Fruit fly (Drosophila melanogaster) whole organism, embryonic: ENCODE measurements around the gene Flad1.
A peak's percentile ranks its signal among the peaks of the same experiment; 100 is the strongest.

Experiments
- Aef1 ChIP-seq: fragments of 200-800 bp; sonication (Bioruptor generic); IDR thresholded peaks from 3 replicates; pipeline ENCODE4 v1.3.6; 2022; ENCODE audit warnings: missing biosample characterization, missing genetic modification characterization
- CG10654 ChIP-seq: fragments of 200-800 bp; sonication (Bioruptor generic); optimal IDR thresholded peaks from 2 replicates; lab custom pipeline; 2016; ENCODE audit warnings: missing biosample characterization, missing genetic modification characterization
- CG12219 ChIP-seq: fragments of 200-800 bp; sonication (Bioruptor generic); optimal IDR thresholded peaks from 3 replicates; lab custom pipeline; 2018; ENCODE audit warnings: missing biosample characterization, mild to moderate bottlenecking, missing genetic modification characterization
- CG12236 ChIP-seq: fragments of 200-800 bp; sonication (Bioruptor generic); optimal IDR thresholded peaks from 2 replicates; lab custom pipeline; 2016; ENCODE audit warnings: missing biosample characterization, missing genetic modification characterization
- CG12391 ChIP-seq: fragments of 200-800 bp; sonication (Bioruptor generic); optimal IDR thresholded peaks from 3 replicates; lab custom pipeline; 2018; ENCODE audit warnings: missing biosample characterization, mild to moderate bottlenecking, missing genetic modification characterization, moderate library complexity
- CG12744 ChIP-seq: fragments of 200-800 bp; sonication (Bioruptor generic); optimal IDR thresholded peaks from 2 replicates; lab custom pipeline; 2016; ENCODE audit warnings: missing biosample characterization, missing genetic modification characterization
- CG13624 ChIP-seq: fragments of 200-800 bp; sonication (Bioruptor generic); optimal IDR thresholded peaks from 2 replicates; lab custom pipeline; 2016; ENCODE audit warnings: missing biosample characterization, missing genetic modification characterization
- CG13894 ChIP-seq: fragments of 200-800 bp; sonication (Bioruptor generic); optimal IDR thresholded peaks from 3 replicates; lab custom pipeline; 2018; ENCODE audit warnings: missing biosample characterization, mild to moderate bottlenecking, missing genetic modification characterization, moderate library complexity
- CG14965 ChIP-seq: fragments of 200-800 bp; sonication (Bioruptor generic); optimal IDR thresholded peaks from 2 replicates; lab custom pipeline; 2016; ENCODE audit warnings: missing biosample characterization, missing genetic modification characterization, borderline replicate concordance
- CG15011 ChIP-seq: fragments of 200-800 bp; sonication (Bioruptor generic); optimal IDR thresholded peaks from 3 replicates; lab custom pipeline; 2018; ENCODE audit warnings: missing biosample characterization, mild to moderate bottlenecking, missing genetic modification characterization
- CG16863 ChIP-seq: fragments of 200-800 bp; sonication (Bioruptor generic); optimal IDR thresholded peaks from 3 replicates; lab custom pipeline; 2016; ENCODE audit warnings: missing biosample characterization, missing genetic modification characterization
- CG18011 ChIP-seq: fragments of 200-800 bp; sonication (Bioruptor generic); optimal IDR thresholded peaks from 2 replicates; lab custom pipeline; 2017; ENCODE audit warnings: missing biosample characterization, missing genetic modification characterization, mild to moderate bottlenecking, moderate library complexity, missing genotype
- CG18764 ChIP-seq: fragments of 200-800 bp; sonication (Bioruptor generic); optimal IDR thresholded peaks from 3 replicates; lab custom pipeline; 2016; ENCODE audit warnings: missing biosample characterization, missing genetic modification characterization
- CG2712 ChIP-seq: fragments of 200-800 bp; optimal IDR thresholded peaks from 3 replicates; lab custom pipeline; 2019; ENCODE audit warnings: missing biosample characterization, mild to moderate bottlenecking, missing genetic modification characterization, moderate library complexity
- CG33557 ChIP-seq: fragments of 200-800 bp; sonication (Bioruptor generic); optimal IDR thresholded peaks from 2 replicates; lab custom pipeline; 2019; ENCODE audit warnings: missing biosample characterization, mild to moderate bottlenecking, missing genetic modification characterization, moderate library complexity
- CG34376 ChIP-seq: fragments of 200-800 bp; sonication (Bioruptor generic); optimal IDR thresholded peaks from 2 replicates; lab custom pipeline; 2018; ENCODE audit warnings: missing biosample characterization, mild to moderate bottlenecking, missing genetic modification characterization
- CG3726 ChIP-seq: fragments of 200-800 bp; sonication (Bioruptor generic); IDR thresholded peaks from 3 replicates; pipeline ENCODE4, ENCODE4 v1.3.6; 2022; ENCODE audit warnings: missing biosample characterization, missing genetic modification characterization
- CG4328 ChIP-seq: fragments of 200-800 bp; sonication (Bioruptor generic); optimal IDR thresholded peaks from 3 replicates; lab custom pipeline; 2017; ENCODE audit warnings: missing biosample characterization, missing genetic modification reagents, missing genetic modification characterization
- CG5180 ChIP-seq: fragments of 200-800 bp; sonication (Bioruptor generic); optimal IDR thresholded peaks from 3 replicates; lab custom pipeline; 2017; ENCODE audit warnings: missing biosample characterization, missing genetic modification characterization, mild to moderate bottlenecking, moderate library complexity, missing genetic modification reagents
- CG6175 ChIP-seq: fragments of 200-800 bp; sonication (Bioruptor generic); IDR thresholded peaks from 3 replicates; pipeline ENCODE4 v1.3.6; 2022; ENCODE audit warnings: missing biosample characterization, missing genetic modification characterization
- CG7271 ChIP-seq: fragments of 200-800 bp; sonication (Bioruptor generic); optimal IDR thresholded peaks from 2 replicates; lab custom pipeline; 2018; ENCODE audit warnings: missing biosample characterization, mild to moderate bottlenecking, missing genetic modification characterization, moderate library complexity
- CG8290 ChIP-seq, 3 experiments: fragments of 200-800 bp; sonication (Bioruptor generic); optimal IDR thresholded peaks; 2 replicates each; lab custom pipeline; 2016 to 2019; ENCODE audit warnings: missing biosample characterization in 3 of 3, missing genetic modification characterization in 3 of 3, mild to moderate bottlenecking in 2 of 3, moderate library complexity in 1 of 3
- CG8944 ChIP-seq: fragments of 200-800 bp; sonication (Bioruptor generic); optimal IDR thresholded peaks from 3 replicates; lab custom pipeline; 2016; ENCODE audit warnings: missing biosample characterization, missing genetic modification characterization
- Camta ChIP-seq: fragments of 200-800 bp; sonication (Bioruptor generic); optimal IDR thresholded peaks from 2 replicates; lab custom pipeline; 2016; ENCODE audit warnings: missing biosample characterization, missing genetic modification characterization
- Drgx ChIP-seq: fragments of 200-800 bp; sonication (Bioruptor generic); IDR thresholded peaks from 2 replicates; pipeline ENCODE4 v1.3.6; 2022; ENCODE audit warnings: missing biosample characterization, missing genetic modification characterization
- Hand ChIP-seq: fragments of 200-800 bp; sonication (Bioruptor generic); optimal IDR thresholded peaks from 2 replicates; lab custom pipeline; 2017; ENCODE audit warnings: mild to moderate bottlenecking, missing biosample characterization, missing genetic modification reagents, missing genetic modification characterization
- Pdp1 ChIP-seq, 2 experiments: fragments of 200-800 bp; sonication (Bioruptor generic); optimal IDR thresholded peaks; 3 replicates each; lab custom pipeline; 2016; ENCODE audit warnings: missing biosample characterization in 2 of 2, missing genetic modification characterization in 2 of 2, mild to moderate bottlenecking in 1 of 2, moderate library complexity in 1 of 2
- Sry-δ ChIP-seq: fragments of 200-800 bp; sonication (Bioruptor generic); optimal IDR thresholded peaks from 2 replicates; lab custom pipeline; 2016; ENCODE audit warnings: missing biosample characterization, missing genetic modification characterization
- ab ChIP-seq: fragments of 200-800 bp; sonication (Bioruptor generic); optimal IDR thresholded peaks from 2 replicates; lab custom pipeline; 2016; ENCODE audit warnings: missing biosample characterization, missing genetic modification characterization
- amos ChIP-seq: fragments of 200-800 bp; sonication (Bioruptor generic); IDR thresholded peaks from 2 replicates; pipeline ENCODE4 v1.3.6; 2022; ENCODE audit warnings: missing biosample characterization, missing genetic modification characterization; ENCODE audit not compliant: partially characterized antibody
- bcd ChIP-seq: fragments of 200-800 bp; sonication (Bioruptor generic); optimal IDR thresholded peaks from 2 replicates; lab custom pipeline; 2017; ENCODE audit warnings: missing biosample characterization, mild to moderate bottlenecking, missing genetic modification characterization
- br ChIP-seq: fragments of >200 bp; optimal IDR thresholded peaks from 2 replicates; lab custom pipeline; 2017
- bsh ChIP-seq, 2 experiments: fragments of 200-800 bp; sonication (Bioruptor generic); optimal IDR thresholded peaks; 2 replicates each; lab custom pipeline; 2017 to 2018; ENCODE audit warnings: mild to moderate bottlenecking in 2 of 2, missing biosample characterization in 2 of 2, missing genetic modification characterization in 2 of 2, moderate library complexity in 1 of 2
- ci ChIP-seq: fragments of 200-800 bp; sonication (Bioruptor generic); IDR thresholded peaks from 3 replicates; pipeline ENCODE4 v1.3.6; 2022; ENCODE audit warnings: missing biosample characterization, missing genetic modification characterization
- croc ChIP-seq: fragments of 200-800 bp; sonication (Bioruptor generic); conservative IDR thresholded peaks from 3 replicates; pipeline ENCODE4 v1.3.6; 2022; ENCODE audit warnings: missing biosample characterization, missing genetic modification characterization
- crp ChIP-seq, 2 experiments: fragments of 200-800 bp; sonication (Bioruptor generic); optimal IDR thresholded peaks; 2 replicates in 1 of 2; 3 replicates in 1 of 2; lab custom pipeline; 2017; ENCODE audit warnings: missing biosample characterization in 2 of 2, missing genetic modification characterization in 2 of 2, mild to moderate bottlenecking in 1 of 2, moderate library complexity in 1 of 2
- fd3F ChIP-seq: fragments of 200-800 bp; sonication (Bioruptor generic); optimal IDR thresholded peaks from 2 replicates; lab custom pipeline; 2018; ENCODE audit warnings: missing biosample characterization, mild to moderate bottlenecking, missing genetic modification characterization, moderate library complexity
- hb ChIP-seq: fragments of 200-800 bp; sonication (Bioruptor generic); IDR thresholded peaks from 3 replicates; pipeline ENCODE4 v1.3.6; 2022; ENCODE audit warnings: missing biosample characterization, missing genetic modification characterization; ENCODE audit not compliant: partially characterized antibody
- ken ChIP-seq: fragments of 200-800 bp; sonication (Bioruptor generic); IDR thresholded peaks from 3 replicates; pipeline ENCODE4 v1.3.6; 2022; ENCODE audit warnings: missing biosample characterization, missing genetic modification characterization
- klu ChIP-seq: fragments of 200-800 bp; sonication (Bioruptor generic); IDR thresholded peaks from 2 replicates; pipeline ENCODE4 v1.3.6; 2022; ENCODE audit warnings: missing biosample characterization, missing genetic modification characterization
- luna ChIP-seq: fragments of 200-800 bp; sonication (Bioruptor generic); optimal IDR thresholded peaks from 2 replicates; lab custom pipeline; 2016; ENCODE audit warnings: missing biosample characterization, missing genetic modification characterization
- mirr ChIP-seq: fragments of 200-800 bp; sonication (Bioruptor generic); optimal IDR thresholded peaks from 3 replicates; lab custom pipeline; 2018; ENCODE audit warnings: missing biosample characterization, mild to moderate bottlenecking, missing genetic modification characterization
- row ChIP-seq: fragments of 200-800 bp; sonication (Bioruptor generic); IDR thresholded peaks from 3 replicates; pipeline ENCODE4 v1.3.6; 2022; ENCODE audit warnings: missing biosample characterization, missing genetic modification characterization
- sim ChIP-seq: fragments of 200-800 bp; sonication (Bioruptor generic); IDR thresholded peaks from 2 replicates; pipeline ENCODE4 v1.3.6; 2022; ENCODE audit warnings: missing biosample characterization, missing genetic modification characterization
- sqz ChIP-seq: fragments of 200-800 bp; sonication (Bioruptor generic); optimal IDR thresholded peaks from 3 replicates; lab custom pipeline; 2018; ENCODE audit warnings: missing biosample characterization, mild to moderate bottlenecking, missing genetic modification characterization
- trem ChIP-seq: fragments of 200-800 bp; optimal IDR thresholded peaks from 3 replicates; lab custom pipeline; 2019; ENCODE audit warnings: missing biosample characterization, mild to moderate bottlenecking, missing genetic modification characterization, moderate library complexity
- usp ChIP-seq: fragments of >200 bp; optimal IDR thresholded peaks from 2 replicates; lab custom pipeline; 2017; ENCODE audit warnings: missing biosample characterization, missing genetic modification characterization
- zen ChIP-seq: fragments of 200-800 bp; sonication (Bioruptor generic); optimal IDR thresholded peaks from 3 replicates; lab custom pipeline; 2018; ENCODE audit warnings: missing biosample characterization, mild to moderate bottlenecking, missing genetic modification characterization, moderate library complexity

The Flad1 gene

dm6 chrX:12925426-12926256 is 22.3 kb upstream of the Flad1 start (continued):
- TF ChIP-seq CG10654 (GFP tag; lab: Kevin White, UChicago) (peak; percentile 28), row (GFP tag; lab: Robert Waterston, UW) (peak; percentile 86), sim (0 out of 2 replicates have a peak, but pooled peaks have one; percentile 39), CG12744 (GFP tag; lab: Kevin White, UChicago) (no peak), Hand (GFP tag; lab: Kevin White, UChicago) (peak; percentile 48), amos (GFP tag; lab: Robert Waterston, UW) (no peak), Pdp1 (GFP tag; optimal IDR thresholded peaks at IDR 0.05; lab: Kevin White, UChicago) (peak; percentile 20 to 88), CG18011 (GFP tag; lab: Kevin White, UChicago) (no peak), croc (peak; percentile 50; the same call in 1 of the 3 replicates), trem (tag; lab: Kevin White, UChicago) (peak; percentile 40), CG18764 (no peak), CG2712 (tag; lab: Kevin White, UChicago) (peak; percentile 74), CG15011 (GFP tag; lab: Kevin White, UChicago) (peak; percentile 14), usp (GFP tag; lab: Kevin White, UChicago) (no peak), CG13624 (GFP tag; lab: Kevin White, UChicago) (no peak), CG12236 (GFP tag; lab: Kevin White, UChicago) (no peak), CG8290 (GFP tag; optimal IDR thresholded peaks at IDR 0.05; lab: Kevin White, UChicago) (peak; percentile 39), CG8290 (tag; optimal IDR thresholded peaks at IDR 0.05; lab: Kevin White, UChicago) (no peak), hb (no peak), mirr (GFP tag; lab: Kevin White, UChicago) (no peak), ken (peak; percentile 79), br (lab: Kevin White, UChicago) (no peak), sqz (GFP tag; lab: Kevin White, UChicago) (no peak), Sry-δ (GFP tag; lab: Kevin White, UChicago) (no peak), CG7271 (tag; lab: Kevin White, UChicago) (no peak), CG14965 (GFP tag; lab: Kevin White, UChicago) (no peak), CG12391 (tag; lab: Kevin White, UChicago) (peak; percentile 69), klu (GFP tag; lab: Robert Waterston, UW) (0 out of 2 replicates have a peak, but pooled peaks have one; percentile 30), zen (tag; lab: Kevin White, UChicago) (peak; percentile 60), Aef1 (GFP tag; lab: Robert Waterston, UW) (peak; percentile 46; the same call in 2 of the 3 replicates), CG13894 (tag; lab: Kevin White, UChicago) (peak; percentile 2), crp (GFP tag; optimal IDR thresholded peaks at IDR 0.05; lab: Kevin White, UChicago) (no peak), Camta (GFP tag; lab: Kevin White, UChicago) (peak; percentile 1), CG8944 (GFP tag; lab: Kevin White, UChicago) (no peak), ci (GFP tag; lab: Robert Waterston, UW) (peak; percentile 80), CG33557 (GFP tag; lab: Kevin White, UChicago) (no peak), CG34376 (GFP tag; lab: Kevin White, UChicago) (no peak), CG16863 (no peak), CG3726 (GFP tag; lab: Robert Waterston, UW) (no peak), ab (GFP tag; lab: Kevin White, UChicago) (no peak), CG12219 (GFP tag; lab: Kevin White, UChicago) (no peak), CG5180 (GFP tag; lab: Kevin White, UChicago) (no peak), bsh (GFP tag; optimal IDR thresholded peaks at IDR 0.05; lab: Kevin White, UChicago) (peak in 1 of 2 experiments; percentile 67), Drgx (peak; percentile 39; the same call in 1 of the 2 replicates), fd3F (GFP tag; lab: Kevin White, UChicago) (no peak), CG4328 (GFP tag; lab: Kevin White, UChicago) (peak; percentile 18), bcd (GFP tag; lab: Kevin White, UChicago) (peak; percentile 53), luna (GFP tag; lab: Kevin White, UChicago) (no peak), CG6175 (GFP tag; lab: Robert Waterston, UW) (no peak)
